Fruit fly (Drosophila melanogaster): ENCODE results near the gene Fadd.

The Fadd gene

dm6 chr3R:22031738-22032137 is 2.5 kb upstream of the Fadd start, which contains the start of gene CG13409:
CG13409 (minus strand) TSS chr3R:22031900.
- TF ChIP-seq CG8478 (optimal IDR thresholded peaks at IDR 0.05), result no peak
- TF ChIP-seq CTCF (optimal IDR thresholded peaks at IDR 0.05), result no peak

DNA sequence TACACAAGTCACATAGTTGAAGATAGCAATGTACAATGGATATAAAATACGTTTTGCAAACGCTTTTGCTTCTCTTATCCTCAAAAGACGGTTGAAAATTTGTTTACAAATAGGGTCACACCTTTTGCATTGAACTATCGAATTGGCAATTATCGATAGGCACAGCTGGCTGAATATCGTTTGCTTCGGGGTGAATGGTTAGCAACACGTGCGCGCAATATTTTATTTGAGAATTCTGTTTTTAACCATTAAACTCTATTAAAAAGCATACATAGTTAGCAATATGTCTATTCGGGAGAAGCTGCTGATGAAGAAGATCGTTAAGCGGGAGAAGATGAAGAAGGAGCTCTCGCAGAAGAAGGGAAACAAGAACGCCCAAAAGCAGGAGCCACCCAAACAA is 1.3 kb downstream of the Fadd start:
- TF ChIP-seq CG8478 (optimal IDR thresholded peaks at IDR 0.05), result no peak
- peak in 1 of 2 experiments; percentile 26 for TF ChIP-seq CTCF (optimal IDR thresholded peaks at IDR 0.05)

dm6 chr3R:22039480-22039879 is 5.2 kb downstream of the Fadd start:
- TF ChIP-seq CG8478 (optimal IDR thresholded peaks at IDR 0.05) (no peak), CTCF (optimal IDR thresholded peaks at IDR 0.05) (no peak)

dm6 chr3R:22040400-22040799 is 6.1 kb downstream of the Fadd start:
- TF ChIP-seq CG8478 (optimal IDR thresholded peaks at IDR 0.05) (no peak), CTCF (optimal IDR thresholded peaks at IDR 0.05) (no peak)

DNA sequence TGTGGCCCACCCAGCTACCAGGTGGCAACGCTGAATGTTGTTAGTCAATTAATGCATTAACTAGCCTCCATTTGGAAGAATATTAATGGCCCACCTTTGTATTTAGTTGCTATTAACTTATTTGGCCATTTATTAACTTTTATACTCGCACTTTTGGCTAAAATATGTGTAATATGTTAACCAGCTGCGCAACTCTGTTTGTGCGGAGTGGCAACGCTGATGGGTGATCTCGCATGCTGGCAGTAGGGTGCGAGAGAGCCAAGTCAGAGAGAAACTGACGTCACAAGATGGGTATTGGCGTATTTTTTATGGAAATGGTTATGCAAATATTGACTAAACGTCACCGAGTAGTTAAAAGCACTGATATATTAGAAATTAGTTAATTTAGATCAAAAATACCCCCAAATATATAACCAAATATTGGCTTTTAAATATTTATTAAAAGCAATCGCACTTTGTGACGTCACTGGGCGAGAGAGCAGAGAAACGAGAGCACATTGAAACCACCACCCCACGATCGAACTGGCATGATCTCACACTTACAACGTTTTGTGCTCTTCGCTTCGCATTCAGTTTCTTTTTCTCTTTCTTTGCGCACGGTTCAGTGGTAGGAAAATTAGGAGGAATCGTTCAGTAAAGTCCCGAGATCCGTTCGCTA is 7.5 kb downstream of the Fadd start, which contains the start of gene how:
TSS of gene how (plus strand) at position 567 of the 658 bp plus-strand sequence.
- TF ChIP-seq CG8478 (optimal IDR thresholded peaks at IDR 0.05) (no peak), CTCF (optimal IDR thresholded peaks at IDR 0.05) (peak in 1 of 2 experiments; percentile 52)

DNA sequence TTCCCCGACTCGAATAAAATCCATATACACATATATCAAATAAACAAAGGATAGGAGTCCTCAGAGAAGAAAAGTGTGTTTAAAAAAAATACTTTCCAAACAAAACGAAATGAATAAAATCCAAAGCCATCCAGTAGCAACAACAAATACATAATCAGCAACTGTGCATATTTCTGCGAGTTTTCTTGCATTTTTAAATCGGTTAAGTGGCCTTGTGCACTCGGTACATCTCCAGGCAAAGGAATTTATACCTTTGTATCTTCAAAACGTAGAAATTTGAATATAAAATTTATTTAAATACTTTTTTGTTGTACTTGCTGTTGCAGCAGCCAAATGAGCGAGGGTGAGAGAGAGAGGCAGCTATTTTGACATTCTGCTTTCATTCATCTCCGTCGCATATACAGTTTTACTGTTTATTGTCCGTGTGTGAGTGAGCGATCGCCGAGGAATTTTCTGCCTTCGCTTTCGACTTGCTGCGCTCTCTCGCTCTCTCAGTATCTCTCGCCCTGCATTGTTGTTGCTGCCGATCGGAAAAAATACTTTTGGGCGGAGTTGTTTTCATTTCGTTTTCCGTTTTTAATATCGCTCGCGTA is 8.1 kb downstream of the Fadd start:
- TF ChIP-seq CTCF (optimal IDR thresholded peaks at IDR 0.05) (no peak), CG8478 (optimal IDR thresholded peaks at IDR 0.05) (no peak)

dm6 chr3R:22042982-22043381 is 8.7 kb downstream of the Fadd start:
- TF ChIP-seq CG8478 (optimal IDR thresholded peaks at IDR 0.05) (no peak), CTCF (optimal IDR thresholded peaks at IDR 0.05) (no peak)

DNA sequence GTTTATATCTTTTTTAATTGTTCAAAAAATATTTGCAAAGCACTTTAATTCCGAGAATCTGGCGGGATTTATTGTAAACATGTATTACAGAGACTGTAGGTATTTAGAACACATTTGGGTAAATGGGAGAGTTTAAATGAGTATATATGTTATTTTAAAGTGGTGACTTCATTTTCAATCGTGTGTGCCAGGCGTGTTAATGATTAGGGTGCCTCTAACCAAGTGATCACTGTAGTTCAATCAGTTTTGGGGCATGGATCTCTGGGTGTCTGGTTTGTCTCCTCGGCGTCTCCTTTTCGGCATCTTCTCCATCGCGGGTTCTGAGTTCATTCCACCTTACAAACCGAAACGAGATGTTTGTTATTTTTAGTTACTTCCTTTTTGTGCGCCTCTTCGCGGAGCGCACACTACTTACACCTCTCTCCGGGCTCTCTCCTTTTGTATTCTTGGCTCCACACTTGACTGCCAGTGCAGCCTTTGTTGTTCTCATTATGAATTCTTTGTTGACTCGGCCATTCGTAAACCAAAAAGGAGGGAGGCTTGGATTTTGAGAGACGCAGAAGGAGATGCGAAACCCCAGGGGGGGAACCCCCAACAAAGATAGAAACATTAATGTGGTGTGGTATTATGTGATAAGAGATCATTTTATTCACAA is 9.6 kb downstream of the Fadd start:
- no peak for TF ChIP-seq CG8478 (optimal IDR thresholded peaks at IDR 0.05)
- no peak for TF ChIP-seq CTCF (optimal IDR thresholded peaks at IDR 0.05)

DNA sequence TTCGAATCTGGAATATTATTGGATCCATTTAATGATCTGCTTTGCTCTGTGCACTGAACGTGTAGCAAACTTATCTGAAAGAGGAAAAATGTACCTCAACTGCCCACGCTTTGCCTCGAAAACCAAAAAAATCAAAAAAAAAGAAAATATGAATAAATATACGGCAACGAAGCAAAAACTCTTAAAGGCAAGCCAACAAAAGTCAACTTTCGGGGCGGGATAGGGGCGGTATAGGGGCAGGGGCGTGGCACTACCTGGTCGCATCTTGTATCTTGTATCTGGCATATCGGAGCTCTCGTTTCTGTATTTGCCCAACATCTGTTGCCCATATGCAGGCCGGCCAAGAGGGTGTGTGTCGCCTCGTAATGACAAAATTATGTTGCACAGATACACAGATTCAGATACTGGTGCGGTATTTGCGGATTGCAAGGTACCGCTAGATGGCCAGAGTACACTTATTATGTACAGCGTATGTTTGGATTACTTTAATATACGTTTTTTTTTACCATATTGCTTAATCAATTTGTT is 10.3 kb downstream of the Fadd start:
- no peak for TF ChIP-seq CTCF (optimal IDR thresholded peaks at IDR 0.05)
- TF ChIP-seq CG8478 (optimal IDR thresholded peaks at IDR 0.05), result no peak

DNA sequence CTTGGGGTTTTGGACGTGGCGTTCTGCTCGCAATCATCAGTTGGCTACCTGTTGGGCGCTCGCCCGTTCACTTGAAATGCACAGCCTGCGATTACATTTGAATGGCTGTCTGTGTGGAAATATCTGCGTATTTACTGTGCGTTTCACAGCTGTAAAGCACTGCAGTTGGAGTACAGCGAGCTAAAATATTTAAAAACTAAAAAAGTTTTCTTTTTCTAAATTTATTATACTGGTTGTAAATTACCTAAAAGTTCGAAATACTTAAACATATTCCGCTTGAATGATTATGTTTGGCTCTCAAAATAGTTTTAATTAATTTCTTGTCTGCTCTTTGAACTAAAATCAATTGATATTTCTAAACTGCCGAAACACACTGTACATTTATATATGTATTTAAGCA is 12.0 kb downstream of the Fadd start:
- TF ChIP-seq CG8478 (optimal IDR thresholded peaks at IDR 0.05), result no peak
- no peak for TF ChIP-seq CTCF (optimal IDR thresholded peaks at IDR 0.05)

DNA sequence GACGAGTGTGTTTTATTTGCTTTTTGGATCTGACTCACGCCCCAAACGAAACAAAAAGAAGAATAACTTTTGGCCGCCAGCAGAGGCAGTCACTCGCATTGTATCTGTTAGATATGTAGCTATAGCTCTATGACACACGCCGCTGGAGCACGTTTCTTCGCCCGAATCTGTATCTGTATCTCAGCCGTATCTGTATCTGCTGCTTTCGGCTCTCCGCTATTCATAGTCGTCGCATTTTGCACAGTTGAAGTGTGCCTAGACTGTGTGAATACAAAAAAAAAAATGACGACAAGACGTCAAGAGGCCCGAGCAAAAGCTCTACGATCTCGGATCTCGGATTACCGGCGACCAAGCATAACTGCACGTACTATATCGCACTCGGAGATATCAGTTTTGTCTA is 12.5 kb downstream of the Fadd start:
- no peak for TF ChIP-seq CG8478 (optimal IDR thresholded peaks at IDR 0.05)
- TF ChIP-seq CTCF (optimal IDR thresholded peaks at IDR 0.05), result no peak

DNA sequence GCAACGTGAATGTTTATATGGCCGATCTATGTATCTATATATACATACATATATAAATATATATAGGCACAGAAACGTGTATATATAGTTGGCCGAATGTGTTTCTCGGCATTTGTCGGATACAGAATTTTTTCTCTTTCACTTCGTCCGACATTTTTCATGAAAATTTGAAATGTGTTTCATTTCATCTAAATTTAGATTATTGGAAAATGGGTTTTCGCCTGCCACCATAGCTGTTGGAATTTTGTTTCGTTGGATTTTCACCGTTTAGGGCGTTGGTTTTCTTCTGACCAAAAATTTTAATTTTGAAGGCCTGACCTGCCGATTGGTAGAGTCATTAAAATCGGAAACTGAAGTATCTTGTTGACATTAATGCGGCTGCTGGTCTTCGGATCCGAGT is 13.2 kb downstream of the Fadd start:
- no peak for TF ChIP-seq CG8478 (optimal IDR thresholded peaks at IDR 0.05)
- TF ChIP-seq CTCF (optimal IDR thresholded peaks at IDR 0.05), result no peak

DNA sequence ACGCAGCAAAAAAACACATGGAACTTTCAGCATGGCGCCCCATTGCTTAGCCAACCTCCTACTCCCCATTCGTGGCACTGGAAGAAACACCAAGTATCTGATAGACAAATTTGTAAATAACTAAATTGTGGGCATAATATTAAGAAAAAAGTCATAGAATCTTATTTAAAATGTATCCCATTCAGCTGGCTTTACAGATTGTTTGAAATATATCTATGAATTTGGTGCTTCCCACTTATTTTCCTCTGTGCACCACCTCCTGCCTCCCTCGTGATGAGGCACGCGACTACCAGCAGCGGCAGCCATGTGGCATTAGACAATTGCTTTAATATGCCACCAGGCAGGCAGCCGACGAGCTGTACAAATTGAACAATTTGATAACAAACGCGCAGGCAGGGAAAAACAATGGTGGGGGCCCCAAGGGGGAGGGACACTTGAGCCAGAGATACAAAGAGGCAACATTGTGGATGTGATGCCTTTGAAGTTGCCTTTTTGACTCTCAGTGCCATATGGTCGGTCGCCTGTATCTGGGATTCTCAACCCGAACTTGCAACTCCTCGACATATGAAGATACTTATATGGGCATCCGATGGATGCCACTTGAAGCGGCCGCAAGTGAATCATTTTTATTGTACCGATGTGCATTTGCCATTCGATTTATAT is 15.0 kb downstream of the Fadd start:
- TF ChIP-seq CG8478 (optimal IDR thresholded peaks at IDR 0.05) (no peak), CTCF (optimal IDR thresholded peaks at IDR 0.05) (no peak)

dm6 chr3R:22052235-22052634 is 18.0 kb downstream of the Fadd start:
- TF ChIP-seq CTCF (optimal IDR thresholded peaks at IDR 0.05) (no peak), CG8478 (optimal IDR thresholded peaks at IDR 0.05) (no peak)

DNA sequence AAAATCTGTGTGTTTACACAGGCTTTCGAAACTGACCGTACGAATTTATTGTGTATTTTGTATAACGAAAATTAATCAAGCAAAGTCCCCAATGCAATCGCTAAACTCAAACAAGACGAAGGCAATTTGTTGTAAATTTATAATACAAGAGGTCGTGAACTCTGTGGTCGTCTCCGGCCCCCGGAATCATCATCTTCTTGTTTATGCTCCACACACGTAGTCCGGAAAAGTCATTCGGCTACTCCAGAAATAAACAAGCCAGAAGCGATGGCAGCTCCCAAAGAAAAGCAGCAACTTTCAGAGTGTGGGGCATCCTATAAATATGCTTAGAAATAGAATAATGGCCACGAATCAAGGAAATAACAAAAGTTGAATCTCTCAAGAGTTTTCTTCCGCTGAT is 18.9 kb downstream of the Fadd start:
- TF ChIP-seq CG8478 (optimal IDR thresholded peaks at IDR 0.05) (no peak), CTCF (optimal IDR thresholded peaks at IDR 0.05) (no peak)

Measured in S2 (cell line).